Worm (Caenorhabditis elegans) whole organism, mixed stage, embryonic: ENCODE results near the gene C05C12.6.
"Not testable (repeated sequence)": the region's sequence is repeated elsewhere in the genome, so short reads cannot be mapped to it uniquely, and the experiment has no call there.

Experiments used
- M03D4.4 ChIP-seq: sonication (generic microtip); optimal IDR thresholded peaks from 2 replicates; lab custom pipeline; 2017; ENCODE audit warnings: mild to moderate bottlenecking, missing genetic modification characterization, missing compliant biosample characterization
- bed-3 ChIP-seq: fragments of 200-800 bp; sonication (Bioruptor generic); optimal IDR thresholded peaks from 3 replicates; lab custom pipeline; 2018; ENCODE audit warnings: mild to moderate bottlenecking, missing genetic modification characterization, moderate library complexity, missing compliant biosample characterization
- blmp-1 ChIP-seq: fragments of 150-350 bp; optimal IDR thresholded peaks from 2 replicates; lab custom pipeline; 2014; ENCODE audit warnings: missing biosample characterization, missing genetic modification characterization
- ceh-39 ChIP-seq: fragments of 150-350 bp; optimal IDR thresholded peaks from 2 replicates; lab custom pipeline; 2014; ENCODE audit warnings: missing biosample characterization, missing genetic modification characterization
- ceh-43 ChIP-seq: fragments of 200-800 bp; sonication (Bioruptor generic); optimal IDR thresholded peaks from 2 replicates; lab custom pipeline; 2018; ENCODE audit warnings: mild to moderate bottlenecking, missing genetic modification characterization, moderate library complexity, missing compliant biosample characterization
- ceh-83 ChIP-seq: fragments of 200-800 bp; sonication (Bioruptor generic); optimal IDR thresholded peaks from 2 replicates; lab custom pipeline; 2018; ENCODE audit warnings: mild to moderate bottlenecking, missing genetic modification characterization, missing compliant biosample characterization
- ces-1 ChIP-seq: fragments of 150-350 bp; optimal IDR thresholded peaks from 2 replicates; lab custom pipeline; 2014; ENCODE audit warnings: missing biosample characterization, missing genetic modification reagents, missing genetic modification characterization
- cnd-1 ChIP-seq: fragments of 200-800 bp; sonication (Bioruptor generic); optimal IDR thresholded peaks from 2 replicates; lab custom pipeline; 2018; ENCODE audit warnings: mild to moderate bottlenecking, missing genetic modification characterization, missing compliant biosample characterization
- drap-1 ChIP-seq: fragments of 200-800 bp; sonication (Bioruptor generic); optimal IDR thresholded peaks from 3 replicates; lab custom pipeline; 2018; ENCODE audit warnings: mild to moderate bottlenecking, missing genetic modification characterization, missing compliant biosample characterization
- elt-1 ChIP-seq: sonication (generic microtip); optimal IDR thresholded peaks from 2 replicates; lab custom pipeline; 2017; ENCODE audit warnings: missing genetic modification characterization, mild to moderate bottlenecking, missing compliant biosample characterization, antibody characterized with exemption, moderate library complexity, borderline replicate concordance; ENCODE audit not compliant: insufficient read depth
- elt-3 ChIP-seq: fragments of 150-350 bp; optimal IDR thresholded peaks from 2 replicates; lab custom pipeline; 2014; ENCODE audit warnings: missing biosample characterization, missing genetic modification characterization
- flh-1 ChIP-seq: fragments of 200-800 bp; sonication (Bioruptor generic); optimal IDR thresholded peaks from 2 replicates; lab custom pipeline; 2018; ENCODE audit warnings: mild to moderate bottlenecking, missing genetic modification characterization, moderate library complexity, missing compliant biosample characterization
- ham-2 ChIP-seq: fragments of 200-800 bp; sonication (Bioruptor generic); optimal IDR thresholded peaks from 2 replicates; lab custom pipeline; 2018; ENCODE audit warnings: mild to moderate bottlenecking, missing genetic modification characterization, missing compliant biosample characterization
- hlh-1 ChIP-seq: fragments of 150-350 bp; optimal IDR thresholded peaks from 2 replicates; lab custom pipeline; 2014; ENCODE audit warnings: missing biosample characterization, missing genetic modification reagents, missing genetic modification characterization
- lin-13 ChIP-seq: fragments of 150-350 bp; optimal IDR thresholded peaks from 2 replicates; lab custom pipeline; 2014; ENCODE audit warnings: missing biosample characterization, missing genetic modification characterization
- lin-32 ChIP-seq: fragments of 200-800 bp; sonication (Bioruptor generic); optimal IDR thresholded peaks from 2 replicates; lab custom pipeline; 2018; ENCODE audit warnings: mild to moderate bottlenecking, missing genetic modification characterization, missing compliant biosample characterization
- lsy-2 ChIP-seq: fragments of 150-350 bp; optimal IDR thresholded peaks from 2 replicates; lab custom pipeline; 2014; ENCODE audit warnings: missing biosample characterization, missing genetic modification characterization
- mab-5 ChIP-seq: fragments of 150-350 bp; optimal IDR thresholded peaks from 2 replicates; lab custom pipeline; 2014; ENCODE audit warnings: missing biosample characterization, missing genetic modification characterization
- nhr-2 ChIP-seq: fragments of 150-350 bp; optimal IDR thresholded peaks from 2 replicates; lab custom pipeline; 2014; ENCODE audit warnings: missing biosample characterization, missing genetic modification characterization
- nhr-28 ChIP-seq: fragments of 150-350 bp; optimal IDR thresholded peaks from 2 replicates; lab custom pipeline; 2014; ENCODE audit warnings: missing biosample characterization, missing genetic modification characterization
- nhr-76 ChIP-seq: sonication (generic microtip); optimal IDR thresholded peaks from 2 replicates; lab custom pipeline; 2017; ENCODE audit warnings: missing biosample characterization, missing genetic modification characterization
- pha-4 ChIP-seq: fragments of 150-350 bp; optimal IDR thresholded peaks from 2 replicates; lab custom pipeline; 2018; ENCODE audit warnings: missing biosample characterization, missing genetic modification reagents, missing genetic modification characterization
- sem-2 ChIP-seq: fragments of 200-800 bp; sonication (Bioruptor generic); optimal IDR thresholded peaks from 2 replicates; lab custom pipeline; 2018; ENCODE audit warnings: mild to moderate bottlenecking, missing genetic modification characterization, missing compliant biosample characterization
- snpc-4 ChIP-seq: fragments of 150-350 bp; optimal IDR thresholded peaks from 2 replicates; lab custom pipeline; 2014; ENCODE audit warnings: missing biosample characterization, missing genetic modification characterization
- sptf-1 ChIP-seq: sonication (generic microtip); optimal IDR thresholded peaks from 2 replicates; lab custom pipeline; 2017; ENCODE audit warnings: mild to moderate bottlenecking, missing genetic modification characterization, moderate library complexity, missing compliant biosample characterization
- tbx-8 ChIP-seq: fragments of 200-800 bp; sonication (Bioruptor generic); optimal IDR thresholded peaks from 2 replicates; lab custom pipeline; 2018; ENCODE audit warnings: mild to moderate bottlenecking, missing genetic modification characterization, moderate library complexity, missing compliant biosample characterization
- unc-120 ChIP-seq: sonication (generic microtip); optimal IDR thresholded peaks from 2 replicates; lab custom pipeline; 2017; ENCODE audit warnings: missing genetic modification characterization, missing compliant biosample characterization; ENCODE audit not compliant: poor library complexity, severe bottlenecking
- unc-39 ChIP-seq: fragments of 150-350 bp; optimal IDR thresholded peaks from 2 replicates; lab custom pipeline; 2014; ENCODE audit warnings: missing biosample characterization, missing genetic modification characterization
- unc-62 ChIP-seq: fragments of 150-350 bp; optimal IDR thresholded peaks from 2 replicates; lab custom pipeline; 2014; ENCODE audit warnings: missing biosample characterization, missing genetic modification reagents, missing genetic modification characterization
- zip-8 ChIP-seq: fragments of 150-350 bp; optimal IDR thresholded peaks from 2 replicates; lab custom pipeline; 2014; ENCODE audit warnings: missing biosample characterization, missing genetic modification characterization
- ztf-11 ChIP-seq: fragments of 150-350 bp; optimal IDR thresholded peaks from 2 replicates; lab custom pipeline; 2014; ENCODE audit warnings: missing biosample characterization, missing genetic modification characterization

The C05C12.6 gene

ce11 chrIV:11198983-11199382 lies 42.3 kb downstream of the C05C12.6 start, which contains the start of gene R07H5.16:
TSS of gene R07H5.16 (plus strand) at chrIV:11199330.
- TF ChIP-seq drap-1; ceh-43; nhr-28 (tag; lab: Kevin White, UChicago): not testable (repeated sequence)
- TF ChIP-seq, all 35 proteins: peak for 0; not testable (repeated sequence) for 35

ce11 chrIV:11189411-11189810 lies 51.9 kb downstream of the C05C12.6 start, which contains the start of gene fbxb-79:
TSS of gene fbxb-79 (minus strand) at chrIV:11189511.
- no peak for TF ChIP-seq bed-3
- no peak for TF ChIP-seq drap-1
- no peak for TF ChIP-seq nhr-28 (tag; lab: Kevin White, UChicago)
- no peak for TF ChIP-seq ceh-43
- TF ChIP-seq ztf-11 (tag; lab: Kevin White, UChicago): no peak
- no peak for TF ChIP-seq unc-62 (GFP tag; lab: Kevin White, UChicago)
- TF ChIP-seq lin-32 (GFP tag; lab: Kevin White, UChicago): no peak
- no peak for TF ChIP-seq unc-39 (tag; lab: Kevin White, UChicago)
- TF ChIP-seq lsy-2 (tag; lab: Kevin White, UChicago): no peak
- TF ChIP-seq ces-1 (GFP tag; lab: Kevin White, UChicago): no peak
- no peak for TF ChIP-seq sptf-1 (tag; lab: Kevin White, UChicago)
- no peak for TF ChIP-seq nhr-76 (tag; lab: Kevin White, UChicago)
- no peak for TF ChIP-seq cnd-1 (tag; lab: Kevin White, UChicago)
- no peak for TF ChIP-seq ceh-83 (GFP tag; lab: Kevin White, UChicago)
- no peak for TF ChIP-seq elt-1 (tag; lab: Kevin White, UChicago)
- no peak for TF ChIP-seq lin-13 (tag; lab: Kevin White, UChicago)
- no peak for TF ChIP-seq ceh-39 (tag; lab: Kevin White, UChicago)
- TF ChIP-seq sem-2 (GFP tag; lab: Kevin White, UChicago): no peak
- no peak for TF ChIP-seq zip-8 (tag; lab: Kevin White, UChicago)

ce11 chrIV:11186729-11187128 lies 54.5 kb downstream of the C05C12.6 start, which contains the start of gene sdz-27:
TSS of gene sdz-27 (plus strand) at chrIV:11187029.
- TF ChIP-seq M03D4.4 (tag; lab: Kevin White, UChicago) (no peak), nhr-2 (no peak), sptf-1 (tag; lab: Kevin White, UChicago) (no peak), hlh-1 (no peak), sem-2 (GFP tag; lab: Kevin White, UChicago) (no peak), ceh-39 (tag; lab: Kevin White, UChicago) (no peak)

ce11 chrIV:11183991-11184390 lies 57.3 kb downstream of the C05C12.6 start, which contains the start of gene nuaf-3:
TSS of gene nuaf-3 (plus strand) at chrIV:11184291.
- TF ChIP-seq flh-1 (GFP tag; lab: Kevin White, UChicago) (no peak), mab-5 (tag; lab: Kevin White, UChicago) (no peak), ceh-83 (GFP tag; lab: Kevin White, UChicago) (no peak), ces-1 (GFP tag; lab: Kevin White, UChicago) (no peak), drap-1 (no peak), zip-8 (tag; lab: Kevin White, UChicago) (no peak), lin-32 (GFP tag; lab: Kevin White, UChicago) (no peak), nhr-28 (tag; lab: Kevin White, UChicago) (no peak), tbx-8 (GFP tag; lab: Kevin White, UChicago) (no peak), pha-4 (tag; lab: Kevin White, UChicago) (no peak), elt-3 (tag; lab: Kevin White, UChicago) (no peak), unc-39 (tag; lab: Kevin White, UChicago) (no peak), ham-2 (GFP tag; lab: Kevin White, UChicago) (no peak), lsy-2 (tag; lab: Kevin White, UChicago) (no peak), M03D4.4 (tag; lab: Kevin White, UChicago) (no peak), unc-120 (no peak)

ce11 chrIV:11183013-11183412 lies 58.3 kb downstream of the C05C12.6 start, which contains the start of gene prx-14:
TSS of gene prx-14 (plus strand) at chrIV:11183132.
- no peak for TF ChIP-seq sptf-1 (tag; lab: Kevin White, UChicago)
- TF ChIP-seq elt-3 (tag; lab: Kevin White, UChicago): no peak
- no peak for TF ChIP-seq ceh-83 (GFP tag; lab: Kevin White, UChicago)
- TF ChIP-seq tbx-8 (GFP tag; lab: Kevin White, UChicago): no peak
- TF ChIP-seq snpc-4: no peak
- TF ChIP-seq hlh-1: no peak
- no peak for TF ChIP-seq ham-2 (GFP tag; lab: Kevin White, UChicago)
- no peak for TF ChIP-seq unc-120
- TF ChIP-seq cnd-1 (tag; lab: Kevin White, UChicago): no peak
- TF ChIP-seq nhr-76 (tag; lab: Kevin White, UChicago): no peak
- TF ChIP-seq mab-5 (tag; lab: Kevin White, UChicago): no peak
- TF ChIP-seq lin-32 (GFP tag; lab: Kevin White, UChicago): no peak
- no peak for TF ChIP-seq nhr-28 (tag; lab: Kevin White, UChicago)
- TF ChIP-seq lin-13 (tag; lab: Kevin White, UChicago): no peak
- TF ChIP-seq ceh-43: no peak
- TF ChIP-seq blmp-1 (tag; lab: Kevin White, UChicago): no peak
- no peak for TF ChIP-seq elt-1 (tag; lab: Kevin White, UChicago)
